Fruit fly (Drosophila melanogaster): ENCODE results near the gene Zw10.

The Zw10 gene

DNA sequence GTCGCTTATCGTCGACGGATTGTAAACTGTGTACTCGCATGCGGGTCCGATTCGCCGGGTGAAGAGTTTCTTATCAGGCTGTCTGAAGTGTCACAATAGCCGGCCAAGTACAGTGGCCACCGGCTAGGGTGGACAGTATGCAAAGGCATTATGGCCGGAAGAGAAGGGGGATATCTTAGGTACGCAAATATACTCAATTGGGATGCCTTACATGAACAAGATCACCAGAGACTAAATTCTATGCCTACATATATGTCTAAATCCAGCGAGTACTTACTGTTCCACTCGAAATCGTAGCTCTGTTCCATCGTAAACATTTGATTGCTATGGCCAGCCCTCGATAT lies 10.3 kb upstream of the Zw10 start (continued):
- TF ChIP-seq CG17829 (tag; optimal IDR thresholded peaks at IDR 0.05) (peak; percentile 82), CG9727 (GFP tag; optimal IDR thresholded peaks at IDR 0.05) (peak; percentile 87), slou (GFP tag; optimal IDR thresholded peaks at IDR 0.05) (peak; percentile 79), CG4360 (GFP tag; IDR thresholded peaks at IDR 0.05) (peak; percentile 67), CG42726 (GFP tag; IDR thresholded peaks at IDR 0.05; ENCODE audit: partially characterized antibody) (no peak), sr (GFP tag; IDR thresholded peaks at IDR 0.05) (peak; percentile 86), CG11085 (GFP tag; IDR thresholded peaks at IDR 0.05) (peak; percentile 93), Deaf1 (tag; optimal IDR thresholded peaks at IDR 0.05) (peak; percentile 69), Trl (optimal IDR thresholded peaks at IDR 0.05) (no peak), Trl (GFP tag; optimal IDR thresholded peaks at IDR 0.05) (peak; percentile 91), CG9609 (GFP tag; optimal IDR thresholded peaks at IDR 0.05) (peak; percentile 92), ranshi (GFP tag; IDR thresholded peaks at IDR 0.05) (peak; percentile 95), tio (GFP tag; optimal IDR thresholded peaks at IDR 0.05) (peak; percentile 82), CG2889 (GFP tag; IDR thresholded peaks at IDR 0.05) (peak; percentile 93), CG13123 (GFP tag; optimal IDR thresholded peaks at IDR 0.05) (peak; percentile 80), CG31388 (GFP tag; optimal IDR thresholded peaks at IDR 0.05) (peak; percentile 85), bsh (GFP tag; optimal IDR thresholded peaks at IDR 0.05) (peak; percentile 48 to 78), Camta (GFP tag; optimal IDR thresholded peaks at IDR 0.05) (peak; percentile 86), CG6854 (GFP tag; optimal IDR thresholded peaks at IDR 0.05) (peak; percentile 90), CG3163 (GFP tag; optimal IDR thresholded peaks at IDR 0.05) (peak; percentile 78), CG16815 (GFP tag; optimal IDR thresholded peaks at IDR 0.05) (peak; percentile 79), CG10565 (GFP tag; optimal IDR thresholded peaks at IDR 0.05) (peak; percentile 47), HmgD (GFP tag; optimal IDR thresholded peaks at IDR 0.05) (peak; percentile 74), scrt (GFP tag; optimal IDR thresholded peaks at IDR 0.05) (peak; percentile 87), gsb (GFP tag; IDR thresholded peaks at IDR 0.05) (peak; percentile 90), CG18262 (tag; optimal IDR thresholded peaks at IDR 0.05) (peak; percentile 75), CrebB (tag; optimal IDR thresholded peaks at IDR 0.05) (peak; percentile 84), CG9932 (GFP tag; IDR thresholded peaks at IDR 0.05) (peak; percentile 94), CG10543 (GFP tag; optimal IDR thresholded peaks at IDR 0.05) (peak; percentile 79), B-H2 (GFP tag; optimal IDR thresholded peaks at IDR 0.05) (peak; percentile 35), dmrt11E (tag; optimal IDR thresholded peaks at IDR 0.05) (peak; percentile 51), CG12071 (GFP tag; optimal IDR thresholded peaks at IDR 0.05) (peak; percentile 96), kay (GFP tag; optimal IDR thresholded peaks at IDR 0.05) (peak; percentile 85), Awh (GFP tag; IDR thresholded peaks at IDR 0.05) (peak; percentile 92), Dbx (GFP tag; IDR thresholded peaks at IDR 0.05) (peak; percentile 96), Sin3A (optimal IDR thresholded peaks at IDR 0.05) (no peak), CG1832 (GFP tag; optimal IDR thresholded peaks at IDR 0.05) (no peak), NFAT (GFP tag; IDR thresholded peaks at IDR 0.05) (peak; percentile 96), CG32772 (GFP tag; IDR thresholded peaks at IDR 0.05) (peak; percentile 93), Blimp-1 (GFP tag; optimal IDR thresholded peaks at IDR 0.05) (peak; percentile 83), CG18764 (GFP tag; optimal IDR thresholded peaks at IDR 0.05) (peak; percentile 76), CG7372 (GFP tag; IDR thresholded peaks at IDR 0.05) (peak; percentile 91), Fer2 (tag; optimal IDR thresholded peaks at IDR 0.05) (peak; percentile 52), CG3407 (GFP tag; optimal IDR thresholded peaks at IDR 0.05) (peak; percentile 63), CG13775 (GFP tag; optimal IDR thresholded peaks at IDR 0.05) (peak; percentile 81), lab (GFP tag; optimal IDR thresholded peaks at IDR 0.05) (peak; percentile 97), CG18619 (GFP tag; optimal IDR thresholded peaks at IDR 0.05) (peak; percentile 87), MESR4 (GFP tag; optimal IDR thresholded peaks at IDR 0.05) (peak; percentile 30), caup (GFP tag; optimal IDR thresholded peaks at IDR 0.05; ENCODE audit: severe bottlenecking) (peak; percentile 93), sens-2 (GFP tag; IDR thresholded peaks at IDR 0.05) (peak; percentile 87), Nf-YB (GFP tag; optimal IDR thresholded peaks at IDR 0.05) (peak; percentile 56), Elba2 (GFP tag; optimal IDR thresholded peaks at IDR 0.05) (peak; percentile 7)
